Fruit fly (Drosophila melanogaster) whole organism, adult: ENCODE results near the gene CG10809.

ENCODE experiments used
- CG11617 ChIP-seq: fragments of 200-800 bp; sonication (Bioruptor generic); optimal IDR thresholded peaks from 2 replicates; lab custom pipeline; 2017; ENCODE audit warnings: mild to moderate bottlenecking, missing biosample characterization, missing genetic modification reagents, missing genetic modification characterization
- CG12768 ChIP-seq: fragments of 200-800 bp; sonication (Bioruptor generic); optimal IDR thresholded peaks from 2 replicates; lab custom pipeline; 2017; ENCODE audit warnings: missing biosample characterization, missing genetic modification characterization, mild to moderate bottlenecking, moderate library complexity, missing genetic modification reagents
- CG14711 ChIP-seq: fragments of 200-800 bp; sonication (Bioruptor generic); optimal IDR thresholded peaks from 2 replicates; lab custom pipeline; 2018; ENCODE audit warnings: missing biosample characterization, mild to moderate bottlenecking, missing genetic modification characterization, moderate library complexity
- CG1620 ChIP-seq: fragments of 200-800 bp; sonication (Bioruptor generic); optimal IDR thresholded peaks from 2 replicates; lab custom pipeline; 2016; ENCODE audit warnings: missing biosample characterization, missing genetic modification characterization
- CG33017 ChIP-seq: fragments of 200-800 bp; sonication (Bioruptor generic); optimal IDR thresholded peaks from 2 replicates; lab custom pipeline; 2018; ENCODE audit warnings: missing biosample characterization, mild to moderate bottlenecking, missing genetic modification characterization, moderate library complexity
- CG5204 ChIP-seq: fragments of 200-800 bp; sonication (Bioruptor generic); optimal IDR thresholded peaks from 2 replicates; lab custom pipeline; 2016; ENCODE audit warnings: missing biosample characterization, missing genetic modification characterization
- CG7045 ChIP-seq: fragments of 200-800 bp; sonication (Bioruptor generic); optimal IDR thresholded peaks from 2 replicates; lab custom pipeline; 2017; ENCODE audit warnings: missing biosample characterization, mild to moderate bottlenecking, missing genetic modification characterization
- CG7101 ChIP-seq: fragments of 200-800 bp; sonication (Bioruptor generic); optimal IDR thresholded peaks from 2 replicates; lab custom pipeline; 2018; ENCODE audit warnings: missing biosample characterization, mild to moderate bottlenecking, missing genetic modification characterization, moderate library complexity
- Clk ChIP-seq: fragments of 200-800 bp; sonication (Bioruptor generic); optimal IDR thresholded peaks from 2 replicates; lab custom pipeline; 2017; ENCODE audit warnings: missing biosample characterization, missing genetic modification characterization
- Crg-1 ChIP-seq: fragments of 200-800 bp; sonication (Bioruptor generic); optimal IDR thresholded peaks from 2 replicates; lab custom pipeline; 2016; ENCODE audit warnings: missing biosample characterization, missing genetic modification characterization
- Hr96 ChIP-seq: fragments of 200-800 bp; sonication (Bioruptor generic); optimal IDR thresholded peaks from 2 replicates; lab custom pipeline; 2016; ENCODE audit warnings: missing biosample characterization, missing genetic modification characterization
- Mnt ChIP-seq: fragments of 200-800 bp; sonication (Bioruptor generic); optimal IDR thresholded peaks from 2 replicates; lab custom pipeline; 2016; ENCODE audit warnings: missing biosample characterization, mild to moderate bottlenecking, missing genetic modification characterization
- bab1 ChIP-seq: fragments of 200-800 bp; sonication (Bioruptor generic); optimal IDR thresholded peaks from 3 replicates; lab custom pipeline; 2019; ENCODE audit warnings: missing biosample characterization, mild to moderate bottlenecking, missing genetic modification characterization, moderate library complexity
- cic ChIP-seq: fragments of 200-800 bp; sonication (Bioruptor generic); optimal IDR thresholded peaks from 2 replicates; lab custom pipeline; 2017; ENCODE audit warnings: missing biosample characterization, mild to moderate bottlenecking, missing genetic modification characterization, moderate library complexity
- cnc ChIP-seq, 2 experiments: fragments of >200 bp; optimal IDR thresholded peaks; 2 replicates each; lab custom pipeline; 2017
- kay ChIP-seq: fragments of 200-800 bp; sonication (Bioruptor generic); peaks from one replicate; lab custom pipeline; 2016; ENCODE audit warnings: missing biosample characterization, missing genetic modification characterization, borderline replicate concordance
- ovo ChIP-seq: fragments of 200-800 bp; sonication (Bioruptor generic); optimal IDR thresholded peaks from 2 replicates; lab custom pipeline; 2016; ENCODE audit warnings: missing biosample characterization, missing genetic modification characterization
- pad ChIP-seq: fragments of 200-800 bp; sonication (Bioruptor generic); optimal IDR thresholded peaks from 3 replicates; lab custom pipeline; 2017; ENCODE audit warnings: missing biosample characterization, missing genetic modification characterization, mild to moderate bottlenecking, moderate library complexity, missing genetic modification reagents
- tj ChIP-seq: fragments of 200-800 bp; sonication (Bioruptor generic); optimal IDR thresholded peaks from 3 replicates; lab custom pipeline; 2017; ENCODE audit warnings: missing biosample characterization, mild to moderate bottlenecking, missing genetic modification characterization, moderate library complexity
- toe ChIP-seq: fragments of 200-800 bp; sonication (Bioruptor generic); optimal IDR thresholded peaks from 2 replicates; lab custom pipeline; 2016; ENCODE audit warnings: missing biosample characterization, missing genetic modification characterization

The CG10809 gene

DNA sequence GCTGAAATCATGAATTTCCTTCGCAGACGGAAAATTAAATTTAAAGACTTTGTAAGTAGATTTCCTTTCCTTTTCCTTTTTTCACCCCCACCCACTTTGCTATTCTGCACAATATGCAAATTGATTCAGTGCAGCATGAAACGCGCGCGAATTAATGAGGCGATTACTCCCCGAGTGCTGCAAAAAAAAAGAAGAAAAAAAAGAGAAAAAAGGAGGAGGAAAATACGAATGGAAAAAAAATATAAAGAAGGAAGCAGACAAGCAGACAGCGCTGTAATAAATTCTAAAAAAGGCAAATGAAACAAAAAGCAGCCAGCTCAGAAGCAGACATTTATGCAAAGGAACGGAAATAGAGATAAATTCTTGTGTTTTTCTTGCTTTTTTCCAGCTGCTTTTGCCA lies 10.9 kb downstream of the CG10809 start:
- no peak for TF ChIP-seq CG12768
- no peak for TF ChIP-seq cnc (optimal IDR thresholded peaks at IDR 0.05; lab: Kevin White, UChicago)
- TF ChIP-seq tj: peak; percentile 42

DNA sequence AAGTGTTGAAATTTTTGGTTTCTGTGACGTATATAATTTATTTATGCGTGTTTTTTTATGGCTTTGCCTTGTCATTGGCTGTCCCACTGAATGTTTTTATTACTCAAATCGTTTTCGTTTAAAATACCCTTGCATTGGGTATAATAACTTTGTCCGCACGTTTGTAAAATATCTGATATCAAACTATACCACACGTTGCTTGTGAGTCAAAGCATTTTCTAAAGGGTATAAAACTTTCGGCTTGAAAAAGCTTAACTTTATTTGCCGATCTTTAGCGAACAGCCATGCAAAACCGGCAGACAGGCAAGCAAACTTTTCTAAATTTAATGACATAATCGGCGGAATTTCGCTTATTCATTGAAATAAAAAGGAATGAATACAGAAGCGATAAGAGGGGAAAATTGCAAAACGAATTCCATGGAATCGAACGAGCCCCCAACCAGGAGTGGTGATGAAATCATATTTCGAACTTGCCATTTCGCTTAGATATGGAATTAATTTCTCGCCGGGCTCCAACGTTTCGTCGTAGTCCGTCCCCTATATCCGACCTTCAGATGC lies 12.2 kb downstream of the CG10809 start:
- TF ChIP-seq cic (GFP tag; lab: Kevin White, UChicago): no peak
- TF ChIP-seq CG5204 (GFP tag; lab: Kevin White, UChicago): no peak
- no peak for TF ChIP-seq CG7045 (GFP tag; lab: Kevin White, UChicago)
- TF ChIP-seq Mnt (GFP tag; lab: Kevin White, UChicago): no peak
- TF ChIP-seq tj: peak; percentile 87
- TF ChIP-seq CG14711 (tag; lab: Kevin White, UChicago): peak; percentile 24

DNA sequence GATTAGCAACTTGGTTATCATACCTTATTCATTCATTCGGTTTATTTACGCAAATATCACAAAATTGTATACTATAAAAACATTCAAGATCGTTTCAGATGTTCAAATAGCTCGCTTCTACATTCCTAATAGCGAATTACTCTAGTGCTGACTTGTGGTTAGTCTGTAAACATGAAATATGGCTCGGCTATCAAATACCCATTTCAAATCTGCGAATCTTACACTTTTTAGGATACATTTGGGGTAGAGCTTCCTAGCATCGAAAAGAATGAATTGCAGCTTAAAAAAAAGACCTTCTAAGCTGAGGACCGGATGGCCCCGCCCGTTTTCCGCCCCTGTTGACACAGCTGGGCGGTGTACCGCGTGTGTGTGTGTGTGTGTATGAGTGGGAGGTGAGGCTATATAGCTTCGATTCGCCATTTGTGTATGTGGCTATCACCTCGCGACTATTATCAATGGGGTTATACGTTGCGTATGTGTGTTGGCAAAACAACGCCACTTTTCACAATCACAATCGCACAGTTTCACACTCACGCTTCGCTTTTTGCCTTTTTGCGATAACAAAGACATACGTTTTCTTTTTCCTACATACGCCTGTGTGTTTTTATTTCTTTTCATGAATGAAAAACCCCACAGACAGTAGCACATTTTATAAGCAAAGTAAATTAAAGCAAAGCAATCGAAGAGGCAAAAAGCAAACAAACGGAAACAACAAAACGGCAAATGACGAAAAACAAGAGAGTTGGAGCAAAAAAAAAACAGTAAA lies 12.9 kb downstream of the CG10809 start:
- TF ChIP-seq CG7101 (tag; lab: Kevin White, UChicago) (no peak), Crg-1 (GFP tag; lab: Kevin White, UChicago) (no peak), Mnt (GFP tag; lab: Kevin White, UChicago) (peak; percentile 36), cic (GFP tag; lab: Kevin White, UChicago) (peak; percentile 99), ovo (GFP tag; lab: Kevin White, UChicago) (no peak), CG12768 (no peak), Clk (no peak)

DNA sequence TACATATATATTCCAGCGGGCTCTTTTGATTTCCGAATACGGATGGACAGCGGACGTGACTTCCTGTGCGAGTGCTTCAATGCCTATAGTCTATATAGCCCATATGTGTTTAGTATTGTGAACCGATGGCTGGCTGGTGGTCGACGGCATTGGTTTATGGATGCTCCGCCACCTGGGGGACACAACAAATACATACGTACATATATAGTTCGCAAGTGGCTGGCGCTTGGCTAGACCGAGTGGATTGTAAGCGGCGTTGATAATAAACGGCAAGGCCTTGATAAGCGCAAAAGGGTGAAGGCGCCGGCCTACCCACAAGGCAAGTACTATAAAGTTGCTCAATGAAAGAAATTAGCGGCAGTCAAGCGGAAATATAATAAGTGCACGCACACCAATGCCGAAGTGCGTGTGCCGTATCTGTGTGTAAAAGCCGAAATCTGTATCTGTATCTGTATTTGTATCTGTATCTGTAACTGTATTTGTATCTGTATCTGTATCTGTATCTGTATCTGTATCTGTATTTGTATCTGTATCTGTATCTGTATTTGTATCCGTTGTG lies 13.6 kb downstream of the CG10809 start:
- TF ChIP-seq cic (GFP tag; lab: Kevin White, UChicago) (peak; percentile 84), Clk (no peak)

DNA sequence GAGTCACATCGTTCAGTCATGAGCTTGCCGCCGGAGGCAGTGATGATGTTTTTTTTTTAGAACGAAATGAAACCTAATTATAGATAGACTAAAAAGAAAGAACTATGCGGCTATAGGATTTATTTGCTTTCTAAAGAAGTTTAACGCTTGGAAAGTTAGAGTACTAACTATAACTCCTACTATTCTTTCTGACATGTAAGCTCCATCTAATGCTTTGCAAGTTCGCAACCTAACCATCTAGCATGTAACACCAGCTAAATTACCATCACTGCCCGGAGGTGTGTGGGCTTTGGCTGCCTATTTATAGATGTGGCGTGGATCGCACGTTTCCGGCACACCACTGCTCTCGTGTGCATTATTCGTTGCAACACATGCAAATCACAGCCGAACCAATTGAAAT lies 17.6 kb downstream of the CG10809 start:
- no peak for TF ChIP-seq CG7045 (GFP tag; lab: Kevin White, UChicago)
- no peak for TF ChIP-seq tj
- no peak for TF ChIP-seq cic (GFP tag; lab: Kevin White, UChicago)
- no peak for TF ChIP-seq Crg-1 (GFP tag; lab: Kevin White, UChicago)
- no peak for TF ChIP-seq CG7101 (tag; lab: Kevin White, UChicago)

DNA sequence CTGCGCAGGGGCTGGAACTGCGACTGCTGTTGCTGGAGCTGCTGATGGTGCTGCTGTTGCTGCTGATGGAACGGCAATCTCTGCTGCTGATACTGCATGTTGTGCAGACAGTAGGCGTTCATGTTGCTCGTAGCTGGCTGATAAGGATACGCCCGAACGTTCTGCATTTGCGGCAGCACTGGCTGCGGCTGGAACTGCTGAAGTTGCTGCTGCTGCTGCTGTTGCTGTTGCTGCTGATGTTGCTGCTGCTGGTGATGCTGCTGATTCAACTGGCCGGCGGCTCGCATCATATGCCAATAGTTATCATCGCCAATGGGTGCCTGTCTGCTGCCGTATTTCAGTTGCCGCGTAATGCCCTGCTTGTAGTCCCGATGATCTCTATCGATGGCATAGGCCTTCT lies 19.0 kb downstream of the CG10809 start:
- no peak for TF ChIP-seq Crg-1 (GFP tag; lab: Kevin White, UChicago)
- TF ChIP-seq kay (GFP tag; lab: Kevin White, UChicago): no peak
- no peak for TF ChIP-seq CG5204 (GFP tag; lab: Kevin White, UChicago)
- TF ChIP-seq cic (GFP tag; lab: Kevin White, UChicago): no peak
- TF ChIP-seq CG7101 (tag; lab: Kevin White, UChicago): no peak
- TF ChIP-seq CG14711 (tag; lab: Kevin White, UChicago): no peak
- TF ChIP-seq toe: no peak
- TF ChIP-seq pad (GFP tag; lab: Kevin White, UChicago): no peak
- TF ChIP-seq tj: no peak
- TF ChIP-seq Clk: no peak
- TF ChIP-seq Hr96 (GFP tag; lab: Kevin White, UChicago): no peak
- TF ChIP-seq CG1620 (GFP tag; lab: Kevin White, UChicago): no peak
- no peak for TF ChIP-seq CG33017 (tag; lab: Kevin White, UChicago)
- no peak for TF ChIP-seq bab1
- TF ChIP-seq ovo (GFP tag; lab: Kevin White, UChicago): no peak
- no peak for TF ChIP-seq CG11617 (GFP tag; lab: Kevin White, UChicago)
- no peak for TF ChIP-seq CG7045 (GFP tag; lab: Kevin White, UChicago)
- no peak for TF ChIP-seq Mnt (GFP tag; lab: Kevin White, UChicago)
- no peak for TF ChIP-seq CG12768
- no peak for TF ChIP-seq cnc (optimal IDR thresholded peaks at IDR 0.05; lab: Kevin White, UChicago)

DNA sequence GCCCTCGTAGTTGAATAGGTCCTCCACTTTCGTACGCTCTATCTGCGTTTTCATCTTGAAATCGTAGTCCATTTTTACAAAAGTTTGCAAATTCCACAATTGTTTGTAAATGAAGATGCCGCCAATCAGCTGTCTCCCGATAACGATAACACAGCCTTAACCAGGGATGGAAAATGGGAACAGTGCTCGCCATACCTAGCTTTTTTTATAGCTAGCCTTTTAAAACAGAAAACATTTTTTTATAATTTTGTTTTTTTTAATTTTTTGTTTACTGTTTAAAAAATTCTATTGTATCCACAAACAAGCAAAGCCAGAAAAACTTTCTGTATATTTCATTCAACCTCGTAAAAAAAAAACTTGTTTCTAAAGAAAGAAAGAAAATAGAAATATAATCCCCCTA lies 21.2 kb downstream of the CG10809 start, which contains the start of gene Cdk8:
Cdk8 (minus strand) TSS at position 137 of the 400 bp plus-strand sequence.
- no peak for TF ChIP-seq cic (GFP tag; lab: Kevin White, UChicago)
- TF ChIP-seq CG12768: no peak
- TF ChIP-seq Clk: no peak
- peak; percentile 24 for TF ChIP-seq bab1
- peak; percentile 8 for TF ChIP-seq Mnt (GFP tag; lab: Kevin White, UChicago)
- peak; percentile 7 for TF ChIP-seq kay (GFP tag; lab: Kevin White, UChicago)
- TF ChIP-seq Crg-1 (GFP tag; lab: Kevin White, UChicago): no peak
- no peak for TF ChIP-seq cnc (optimal IDR thresholded peaks at IDR 0.05; lab: Kevin White, UChicago)
- TF ChIP-seq CG5204 (GFP tag; lab: Kevin White, UChicago): no peak
- TF ChIP-seq CG33017 (tag; lab: Kevin White, UChicago): peak; percentile 5
- no peak for TF ChIP-seq ovo (GFP tag; lab: Kevin White, UChicago)
- TF ChIP-seq pad (GFP tag; lab: Kevin White, UChicago): no peak
- TF ChIP-seq CG7045 (GFP tag; lab: Kevin White, UChicago): no peak
- no peak for TF ChIP-seq toe
- TF ChIP-seq Hr96 (GFP tag; lab: Kevin White, UChicago): no peak
- no peak for TF ChIP-seq tj
- peak; percentile 0 for TF ChIP-seq CG7101 (tag; lab: Kevin White, UChicago)
- TF ChIP-seq CG1620 (GFP tag; lab: Kevin White, UChicago): no peak
- TF ChIP-seq CG14711 (tag; lab: Kevin White, UChicago): peak; percentile 42
- TF ChIP-seq CG11617 (GFP tag; lab: Kevin White, UChicago): no peak
